Fruit fly (Drosophila melanogaster) whole organism, embryonic: Measurements from ENCODE around the gene CG12947.

ENCODE experiments used
- ATbp ChIP-seq: fragments of 200-800 bp; sonication (Bioruptor generic); optimal IDR thresholded peaks from 2 replicates; lab custom pipeline; 2017; ENCODE audit warnings: missing biosample characterization, mild to moderate bottlenecking, missing genetic modification characterization, missing genetic modification reagents
- Atf6 ChIP-seq: fragments of 200-800 bp; sonication (Bioruptor generic); IDR thresholded peaks from 2 replicates; pipeline ENCODE4 v1.3.6; 2022; ENCODE audit warnings: missing biosample characterization, missing genetic modification characterization
- CG10654 ChIP-seq: fragments of 200-800 bp; sonication (Bioruptor generic); optimal IDR thresholded peaks from 2 replicates; lab custom pipeline; 2016; ENCODE audit warnings: missing biosample characterization, missing genetic modification characterization
- CG11504 ChIP-seq: fragments of 200-800 bp; sonication (Bioruptor generic); optimal IDR thresholded peaks from 3 replicates; lab custom pipeline; 2019; ENCODE audit warnings: missing biosample characterization, mild to moderate bottlenecking, missing genetic modification characterization, moderate library complexity
- CG1233 ChIP-seq: fragments of 200-800 bp; sonication (Bioruptor generic); optimal IDR thresholded peaks from 4 replicates; lab custom pipeline; 2018; ENCODE audit warnings: missing biosample characterization, mild to moderate bottlenecking, missing genetic modification characterization
- CG12769 ChIP-seq: fragments of 200-800 bp; sonication (Bioruptor generic); optimal IDR thresholded peaks from 2 replicates; lab custom pipeline; 2019; ENCODE audit warnings: missing biosample characterization, mild to moderate bottlenecking, missing genetic modification characterization, moderate library complexity
- CG13287 ChIP-seq: fragments of 200-800 bp; sonication (Bioruptor generic); IDR thresholded peaks from 2 replicates; pipeline ENCODE4 v1.3.6; 2022; ENCODE audit warnings: missing biosample characterization, missing genetic modification characterization; ENCODE audit not compliant: partially characterized antibody
- CG13894 ChIP-seq: fragments of 200-800 bp; sonication (Bioruptor generic); optimal IDR thresholded peaks from 3 replicates; lab custom pipeline; 2018; ENCODE audit warnings: missing biosample characterization, mild to moderate bottlenecking, missing genetic modification characterization, moderate library complexity
- CG14441 ChIP-seq: fragments of 200-800 bp; sonication (Bioruptor generic); IDR thresholded peaks from 2 replicates; pipeline ENCODE4 v1.3.6; 2022; ENCODE audit warnings: missing biosample characterization, missing genetic modification characterization
- CG14710 ChIP-seq: fragments of 200-800 bp; sonication (Bioruptor generic); optimal IDR thresholded peaks from 3 replicates; lab custom pipeline; 2019; ENCODE audit warnings: missing biosample characterization, mild to moderate bottlenecking, missing genetic modification characterization, moderate library complexity
- CG14965 ChIP-seq: fragments of 200-800 bp; sonication (Bioruptor generic); optimal IDR thresholded peaks from 2 replicates; lab custom pipeline; 2016; ENCODE audit warnings: missing biosample characterization, missing genetic modification characterization, borderline replicate concordance
- CG15696 ChIP-seq: fragments of 200-800 bp; sonication (Bioruptor generic); optimal IDR thresholded peaks from 2 replicates; lab custom pipeline; 2019; ENCODE audit warnings: missing biosample characterization, mild to moderate bottlenecking, missing genetic modification characterization, moderate library complexity
- CG1647 ChIP-seq: fragments of 200-800 bp; sonication (Bioruptor generic); optimal IDR thresholded peaks from 3 replicates; lab custom pipeline; 2016; ENCODE audit warnings: missing biosample characterization, missing genetic modification characterization
- CG16863 ChIP-seq: fragments of 200-800 bp; sonication (Bioruptor generic); optimal IDR thresholded peaks from 3 replicates; lab custom pipeline; 2016; ENCODE audit warnings: missing biosample characterization, missing genetic modification characterization
- CG17359 ChIP-seq: fragments of 200-800 bp; sonication (Bioruptor generic); optimal IDR thresholded peaks from 3 replicates; lab custom pipeline; 2018; ENCODE audit warnings: missing biosample characterization, mild to moderate bottlenecking, missing genetic modification characterization, moderate library complexity
- CG17385 ChIP-seq: fragments of 200-800 bp; sonication (Bioruptor generic); optimal IDR thresholded peaks from 3 replicates; lab custom pipeline; 2018; ENCODE audit warnings: missing biosample characterization, mild to moderate bottlenecking, missing genetic modification characterization
- CG30403 ChIP-seq: fragments of 200-800 bp; sonication (Bioruptor generic); optimal IDR thresholded peaks from 3 replicates; lab custom pipeline; 2016; ENCODE audit warnings: missing biosample characterization, missing genetic modification characterization
- CG4328 ChIP-seq: fragments of 200-800 bp; sonication (Bioruptor generic); optimal IDR thresholded peaks from 3 replicates; lab custom pipeline; 2017; ENCODE audit warnings: missing biosample characterization, missing genetic modification reagents, missing genetic modification characterization
- CG4360 ChIP-seq: fragments of 200-800 bp; sonication (Bioruptor generic); IDR thresholded peaks from 2 replicates; pipeline ENCODE4 v1.3.6; 2022; ENCODE audit warnings: missing biosample characterization, missing genetic modification characterization
- CG5245 ChIP-seq: fragments of 200-800 bp; sonication (Bioruptor generic); optimal IDR thresholded peaks from 3 replicates; lab custom pipeline; 2016; ENCODE audit warnings: missing biosample characterization, missing genetic modification characterization
- CG6175 ChIP-seq: fragments of 200-800 bp; sonication (Bioruptor generic); IDR thresholded peaks from 3 replicates; pipeline ENCODE4 v1.3.6; 2022; ENCODE audit warnings: missing biosample characterization, missing genetic modification characterization
- CG9727 ChIP-seq: fragments of 200-800 bp; sonication (Bioruptor generic); optimal IDR thresholded peaks from 3 replicates; lab custom pipeline; 2017; ENCODE audit warnings: missing biosample characterization, mild to moderate bottlenecking, missing genetic modification characterization
- CTCF ChIP-seq: fragments of 200-800 bp; sonication (Bioruptor generic); optimal IDR thresholded peaks from 2 replicates; lab custom pipeline; 2017; ENCODE audit warnings: missing biosample characterization, mild to moderate bottlenecking, missing genetic modification characterization, moderate library complexity
- Camta ChIP-seq: fragments of 200-800 bp; sonication (Bioruptor generic); optimal IDR thresholded peaks from 2 replicates; lab custom pipeline; 2016; ENCODE audit warnings: missing biosample characterization, missing genetic modification characterization
- Dll ChIP-seq: fragments of 200-800 bp; sonication (Bioruptor generic); IDR thresholded peaks from 4 replicates; pipeline ENCODE4 v1.3.6; 2022; ENCODE audit warnings: missing biosample characterization, missing genetic modification characterization; ENCODE audit not compliant: partially characterized antibody
- Fer1 ChIP-seq: fragments of 200-800 bp; sonication (Bioruptor generic); optimal IDR thresholded peaks from 2 replicates; lab custom pipeline; 2017; ENCODE audit warnings: missing biosample characterization, mild to moderate bottlenecking, missing genetic modification characterization
- H15 ChIP-seq: fragments of 200-800 bp; sonication (Bioruptor generic); IDR thresholded peaks from 3 replicates; pipeline ENCODE4 v1.3.6; 2022; ENCODE audit warnings: missing biosample characterization, missing genetic modification characterization
- Hr39 ChIP-seq: fragments of >200 bp; optimal IDR thresholded peaks from 2 replicates; lab custom pipeline; 2017
- Neu2 ChIP-seq: fragments of 200-800 bp; sonication (Bioruptor generic); optimal IDR thresholded peaks from 3 replicates; lab custom pipeline; 2016; ENCODE audit warnings: missing biosample characterization, missing genetic modification characterization, borderline replicate concordance
- Nf-YB ChIP-seq: fragments of 200-800 bp; sonication (Bioruptor generic); optimal IDR thresholded peaks from 3 replicates; lab custom pipeline; 2019; ENCODE audit warnings: missing biosample characterization, mild to moderate bottlenecking, missing genetic modification characterization, moderate library complexity
- NfI ChIP-seq: fragments of 200-800 bp; sonication (Bioruptor generic); optimal IDR thresholded peaks from 3 replicates; lab custom pipeline; 2018; ENCODE audit warnings: missing biosample characterization, mild to moderate bottlenecking, missing genetic modification characterization, moderate library complexity
- ap ChIP-seq: fragments of 200-800 bp; sonication (Bioruptor generic); IDR thresholded peaks from 2 replicates; pipeline ENCODE4 v1.3.6; 2022; ENCODE audit warnings: missing biosample characterization, missing genetic modification characterization
- az2 ChIP-seq: fragments of 200-800 bp; sonication (Bioruptor generic); optimal IDR thresholded peaks from 3 replicates; lab custom pipeline; 2016; ENCODE audit warnings: missing biosample characterization, missing genetic modification characterization
- cwo ChIP-seq: fragments of 200-800 bp; sonication (Bioruptor generic); optimal IDR thresholded peaks from 3 replicates; lab custom pipeline; 2017; ENCODE audit warnings: missing biosample characterization, missing genetic modification characterization, mild to moderate bottlenecking, moderate library complexity, missing genetic modification reagents
- dm ChIP-seq: fragments of 200-800 bp; sonication (Bioruptor generic); optimal IDR thresholded peaks from 3 replicates; lab custom pipeline; 2016; ENCODE audit warnings: missing biosample characterization, missing genetic modification characterization
- dysf ChIP-seq: fragments of 200-800 bp; sonication (Bioruptor generic); IDR thresholded peaks from 3 replicates; pipeline ENCODE4 v1.3.6; 2022; ENCODE audit warnings: missing biosample characterization, missing genetic modification characterization
- fd64A ChIP-seq: fragments of 200-800 bp; sonication (Bioruptor generic); optimal IDR thresholded peaks from 3 replicates; lab custom pipeline; 2018; ENCODE audit warnings: missing biosample characterization, mild to moderate bottlenecking, missing genetic modification characterization
- gem ChIP-seq: fragments of 200-800 bp; sonication (Bioruptor generic); optimal IDR thresholded peaks from 2 replicates; lab custom pipeline; 2019; ENCODE audit warnings: missing biosample characterization, mild to moderate bottlenecking, missing genetic modification characterization, moderate library complexity
- gsb-n ChIP-seq: fragments of 200-800 bp; sonication (Bioruptor generic); optimal IDR thresholded peaks from 3 replicates; lab custom pipeline; 2018; ENCODE audit warnings: missing biosample characterization, mild to moderate bottlenecking, missing genetic modification characterization
- hb ChIP-seq: fragments of 200-800 bp; sonication (Bioruptor generic); IDR thresholded peaks from 3 replicates; pipeline ENCODE4 v1.3.6; 2022; ENCODE audit warnings: missing biosample characterization, missing genetic modification characterization; ENCODE audit not compliant: partially characterized antibody
- hkb ChIP-seq, 2 experiments: fragments of 200-800 bp in 1 of 2; fragments of >200 bp in 1 of 2; sonication (Bioruptor generic) in 1 of 2; IDR thresholded peaks in 1 of 2; optimal IDR thresholded peaks in 1 of 2; 2 replicates each; pipeline versions ENCODE4 v1.3.6 to Lab custom; 2017 to 2022; ENCODE audit warnings: missing biosample characterization in 1 of 2, missing genetic modification characterization in 1 of 2
- lab ChIP-seq: fragments of 200-800 bp; sonication (Bioruptor generic); optimal IDR thresholded peaks from 3 replicates; lab custom pipeline; 2017; ENCODE audit warnings: missing biosample characterization, missing genetic modification characterization, mild to moderate bottlenecking, moderate library complexity, missing genetic modification reagents
- peb ChIP-seq: fragments of 200-800 bp; sonication (Bioruptor generic); IDR thresholded peaks from 2 replicates; pipeline ENCODE4 v1.3.6; 2022; ENCODE audit warnings: missing biosample characterization, missing genetic modification characterization
- sens-2 ChIP-seq: fragments of 200-800 bp; sonication (Bioruptor generic); IDR thresholded peaks from 2 replicates; pipeline ENCODE4 v1.3.6; 2022; ENCODE audit warnings: missing biosample characterization, missing genetic modification characterization
- shn ChIP-seq: fragments of 200-800 bp; sonication (Bioruptor generic); optimal IDR thresholded peaks from 3 replicates; lab custom pipeline; 2016; ENCODE audit warnings: missing biosample characterization, missing genetic modification characterization
- toy ChIP-seq: fragments of 200-800 bp; sonication (Bioruptor generic); IDR thresholded peaks from 2 replicates; pipeline ENCODE4 v1.3.6; 2022; ENCODE audit warnings: missing biosample characterization, missing genetic modification characterization
- twi ChIP-seq: fragments of 200-800 bp; optimal IDR thresholded peaks from 2 replicates; lab custom pipeline; 2019; ENCODE audit warnings: missing biosample characterization, mild to moderate bottlenecking, missing genetic modification characterization, moderate library complexity
- usp ChIP-seq: fragments of >200 bp; optimal IDR thresholded peaks from 2 replicates; lab custom pipeline; 2017; ENCODE audit warnings: missing biosample characterization, missing genetic modification characterization
- vfl ChIP-seq: fragments of 200-800 bp; sonication (Bioruptor generic); optimal IDR thresholded peaks from 2 replicates; lab custom pipeline; 2016; ENCODE audit warnings: missing biosample characterization, missing genetic modification characterization
- z ChIP-seq: fragments of 200-800 bp; sonication (Bioruptor generic); IDR thresholded peaks from 3 replicates; pipeline ENCODE4 v1.3.6; 2022; ENCODE audit warnings: missing biosample characterization, missing genetic modification characterization
- zfh1 ChIP-seq: fragments of 200-800 bp; sonication (Bioruptor generic); IDR thresholded peaks from 3 replicates; pipeline ENCODE4 v1.3.6; 2022; ENCODE audit warnings: missing biosample characterization, missing genetic modification characterization

CG12947 gene

DNA sequence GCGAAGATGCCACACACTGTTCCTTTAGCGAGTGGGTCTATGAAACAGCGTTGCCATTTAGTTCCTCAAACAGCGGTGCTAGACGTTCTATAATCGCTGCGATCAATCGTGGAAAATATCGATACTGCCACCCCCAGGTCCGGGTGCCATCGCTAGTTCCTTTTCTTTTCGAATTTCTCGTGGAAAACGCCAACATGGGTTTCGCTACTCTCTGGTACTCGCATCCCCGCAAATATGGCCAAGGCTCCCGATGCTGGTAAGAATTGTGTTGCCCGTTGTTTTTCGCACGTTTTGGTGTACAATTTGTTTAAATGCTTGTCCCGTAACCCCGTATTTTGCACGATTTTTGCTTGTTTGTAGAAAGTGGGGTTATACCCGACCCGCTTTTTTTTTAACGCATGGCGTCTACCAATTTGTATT lies 1.9 kb upstream of the CG12947 start, which contains the start of gene RpS29 (continued):
- TF ChIP-seq ATbp (GFP tag; lab: Kevin White, UChicago) (peak; percentile 10), zfh1 (GFP tag; lab: Robert Waterston, UW) (peak; percentile 84), toy (peak; percentile 51; the same call in 1 of the 2 replicates), hb (GFP tag; lab: Robert Waterston, UW) (peak; percentile 89), CG17359 (tag; lab: Kevin White, UChicago) (peak; percentile 64), az2 (peak; percentile 69), peb (GFP tag; lab: Robert Waterston, UW) (0 out of 2 replicates have a peak, but pooled peaks have one; percentile 17), Hr39 (lab: Kevin White, UChicago) (no peak), Neu2 (GFP tag; lab: Kevin White, UChicago) (peak; percentile 56), hkb (optimal IDR thresholded peaks at IDR 0.05; lab: Kevin White, UChicago) (no peak), hkb (GFP tag; IDR thresholded peaks at IDR 0.05; lab: Robert Waterston, UW) (peak; percentile 52), gem (tag; lab: Kevin White, UChicago) (peak; percentile 61), CG10654 (peak; percentile 82), ap (GFP tag; lab: Robert Waterston, UW) (no peak), CG13287 (GFP tag; lab: Robert Waterston, UW) (peak; percentile 97), CG13894 (tag; lab: Kevin White, UChicago) (peak; percentile 91), Dll (GFP tag; lab: Robert Waterston, UW) (peak; percentile 91), vfl (GFP tag; lab: Kevin White, UChicago) (peak; percentile 79), sens-2 (GFP tag; lab: Robert Waterston, UW) (no peak; the same call in 1 of the 2 replicates), CG12769 (tag; lab: Kevin White, UChicago) (peak; percentile 89), Atf6 (GFP tag; lab: Robert Waterston, UW) (peak; percentile 72), CG5245 (GFP tag; lab: Kevin White, UChicago) (peak; percentile 66), z (GFP tag; lab: Robert Waterston, UW) (no peak), usp (no peak), CG4328 (GFP tag; lab: Kevin White, UChicago) (peak; percentile 87), CG6175 (GFP tag; lab: Robert Waterston, UW) (peak; percentile 84), cwo (peak; percentile 48), CG16863 (GFP tag; lab: Kevin White, UChicago) (peak; percentile 77), Nf-YB (GFP tag; lab: Kevin White, UChicago) (peak; percentile 49), dm (GFP tag; lab: Kevin White, UChicago) (peak; percentile 97), CG17385 (GFP tag; lab: Kevin White, UChicago) (peak; percentile 54), CG14965 (GFP tag; lab: Kevin White, UChicago) (peak; percentile 21), CG30403 (GFP tag; lab: Kevin White, UChicago) (peak; percentile 80), NfI (GFP tag; lab: Kevin White, UChicago) (peak; percentile 87), twi (peak; percentile 27), H15 (GFP tag; lab: Robert Waterston, UW) (peak; percentile 68; the same call in 1 of the 3 replicates), CG4360 (GFP tag; lab: Robert Waterston, UW) (no peak), CG14710 (peak; percentile 87), CG1647 (GFP tag; lab: Kevin White, UChicago) (peak; percentile 84), CG1233 (GFP tag; lab: Kevin White, UChicago) (peak; percentile 60), fd64A (GFP tag; lab: Kevin White, UChicago) (peak; percentile 59), CTCF (peak; percentile 46), Fer1 (GFP tag; lab: Kevin White, UChicago) (peak; percentile 89), CG11504 (tag; lab: Kevin White, UChicago) (peak; percentile 67), shn (GFP tag; lab: Kevin White, UChicago) (peak; percentile 88), dysf (GFP tag; lab: Robert Waterston, UW) (peak; percentile 80), CG15696 (tag; lab: Kevin White, UChicago) (peak; percentile 58), CG9727 (GFP tag; lab: Kevin White, UChicago) (peak; percentile 70), CG14441 (GFP tag; lab: Robert Waterston, UW) (peak; percentile 77), Camta (GFP tag; lab: Kevin White, UChicago) (peak; percentile 72), lab (peak; percentile 93), gsb-n (tag; lab: Kevin White, UChicago) (peak; percentile 54)
